Worm (Caenorhabditis elegans): ENCODE measurements around the gene C49F5.7.
A peak's percentile ranks its signal among the peaks of the same experiment; 100 is the strongest.

C49F5.7 gene

ce11 chrX:11993327-11993726, 1.3 kb upstream of the C49F5.7 start (continued):
- TF ChIP-seq mes-2 (tag; optimal IDR thresholded peaks at IDR 0.05; ENCODE audit: poor library complexity, severe bottlenecking) = peak; percentile 48
- TF ChIP-seq F44E2.7 (GFP tag; IDR thresholded peaks at IDR 0.05) = no peak
- peak; percentile 79 for TF ChIP-seq snpc-1.2 (GFP tag; IDR thresholded peaks at IDR 0.05)
- peak; percentile 57; the same call in 1 of the 2 replicates for TF ChIP-seq dmd-9 (GFP tag; IDR thresholded peaks at IDR 0.05)
- TF ChIP-seq ctbp-1 (GFP tag; IDR thresholded peaks at IDR 0.05) = 0 out of 2 replicates have a peak, but pooled peaks have one; percentile 21
- no peak for TF ChIP-seq zip-11 (GFP tag; IDR thresholded peaks at IDR 0.05)
- peak; percentile 60 for TF ChIP-seq pha-4 (GFP tag; IDR thresholded peaks at IDR 0.05)
- no peak for TF ChIP-seq pha-4 (tag; optimal IDR thresholded peaks at IDR 0.05)
- peak; percentile 42; the same call in 1 of the 2 replicates for TF ChIP-seq T26A8.4 (GFP tag; IDR thresholded peaks at IDR 0.05)
- no peak for TF ChIP-seq ZK546.5 (tag; optimal IDR thresholded peaks at IDR 0.05)
- no peak for TF ChIP-seq dpl-1 (GFP tag; optimal IDR thresholded peaks at IDR 0.05)
- no peak for TF ChIP-seq hif-1 (tag; optimal IDR thresholded peaks at IDR 0.05)
- 0 out of 4 replicates have a peak, but pooled peaks have one; percentile 6 to 8 for TF ChIP-seq madf-5 (GFP tag; IDR thresholded peaks at IDR 0.05)
- 0 out of 2 replicates have a peak, but pooled peaks have one; percentile 24 for TF ChIP-seq tra-1 (GFP tag; IDR thresholded peaks at IDR 0.05)
- peak; percentile 17 for TF ChIP-seq aha-1 (tag)
- TF ChIP-seq nhr-237 (tag; optimal IDR thresholded peaks at IDR 0.05) = no peak
- no peak for TF ChIP-seq T20F7.1 (GFP tag; optimal IDR thresholded peaks at IDR 0.05)
- 0 out of 2 replicates have a peak, but pooled peaks have one; percentile 63 for TF ChIP-seq egl-43 (GFP tag; IDR thresholded peaks at IDR 0.05)
- no peak for TF ChIP-seq zag-1 (tag; optimal IDR thresholded peaks at IDR 0.05)
- TF ChIP-seq daf-19 (GFP tag; conservative IDR thresholded peaks at IDR 0.05) = peak; percentile 43; the same call in 1 of the 2 replicates
- peak; percentile 10 for TF ChIP-seq lin-13 (GFP tag; optimal IDR thresholded peaks at IDR 0.05)
- TF ChIP-seq mxl-3 (GFP tag; optimal IDR thresholded peaks at IDR 0.05) = no peak
- no peak for TF ChIP-seq ztf-11 (tag; optimal IDR thresholded peaks at IDR 0.05)
- TF ChIP-seq lim-7 (GFP tag; IDR thresholded peaks at IDR 0.05) = peak; percentile 68
- TF ChIP-seq lin-38 (GFP tag; IDR thresholded peaks at IDR 0.05) = no peak; the same call in 1 of the 2 replicates
- no peak for TF ChIP-seq ceh-62 (tag; optimal IDR thresholded peaks at IDR 0.05)
- TF ChIP-seq lin-1 (GFP tag; IDR thresholded peaks at IDR 0.05) = 0 out of 2 replicates have a peak, but pooled peaks have one; percentile 31
- TF ChIP-seq vab-7 (GFP tag; IDR thresholded peaks at IDR 0.05) = peak; percentile 53; the same call in 1 of the 2 replicates
- TF ChIP-seq dmd-6 (GFP tag; IDR thresholded peaks at IDR 0.05) = 0 out of 2 replicates have a peak, but pooled peaks have one; percentile 10
- peak in 1 of 2 experiments; percentile 18 for TF ChIP-seq daf-16 (GFP tag; optimal IDR thresholded peaks at IDR 0.05)
- TF ChIP-seq daf-16 (tag; optimal IDR thresholded peaks at IDR 0.05) = peak; percentile 73
- TF ChIP-seq Y48G9A.11 (GFP tag; IDR thresholded peaks at IDR 0.05) = no peak
- peak; percentile 4 for TF ChIP-seq hlh-11 (tag; optimal IDR thresholded peaks at IDR 0.05)
- TF ChIP-seq ces-1 (GFP tag; optimal IDR thresholded peaks at IDR 0.05) = no peak
- no peak for TF ChIP-seq daf-8 (GFP tag; IDR thresholded peaks at IDR 0.05)
- TF ChIP-seq php-3 (GFP tag; IDR thresholded peaks at IDR 0.05) = 0 out of 2 replicates have a peak, but pooled peaks have one; percentile 8
- TF ChIP-seq unc-39 (tag; optimal IDR thresholded peaks at IDR 0.05) = no peak
- TF ChIP-seq nhr-41 (GFP tag; IDR thresholded peaks at IDR 0.05) = peak; percentile 49; the same call in 1 of the 2 replicates
- no peak for TF ChIP-seq unc-130 (GFP tag; optimal IDR thresholded peaks at IDR 0.05)
- no peak for TF ChIP-seq nhr-10 (tag; optimal IDR thresholded peaks at IDR 0.05)
- TF ChIP-seq aly-2 (tag; optimal IDR thresholded peaks at IDR 0.05) = no peak
- no peak for TF ChIP-seq F10B5.3 (tag; optimal IDR thresholded peaks at IDR 0.05)
- no peak for TF ChIP-seq mep-1 (tag; optimal IDR thresholded peaks at IDR 0.05)
- TF ChIP-seq arid-1 (GFP tag; conservative IDR thresholded peaks at IDR 0.05) = peak; percentile 64
- 0 out of 2 replicates have a peak, but pooled peaks have one; percentile 18 for TF ChIP-seq madf-9 (GFP tag; conservative IDR thresholded peaks at IDR 0.05)
- 0 out of 2 replicates have a peak, but pooled peaks have one; percentile 22 for TF ChIP-seq mdt-29 (GFP tag; IDR thresholded peaks at IDR 0.05)
- TF ChIP-seq ZK337.2 (GFP tag; IDR thresholded peaks at IDR 0.05) = peak; percentile 28; the same call in 1 of the 2 replicates
- TF ChIP-seq Y5F2A.4 (GFP tag; optimal IDR thresholded peaks at IDR 0.05) = no peak
- TF ChIP-seq rbr-2 (tag; optimal IDR thresholded peaks at IDR 0.05) = no peak
- TF ChIP-seq ama-1 (optimal IDR thresholded peaks at IDR 0.05) = no peak
